Worm (Caenorhabditis elegans) whole organism, L1 larva: Measurements from ENCODE around the gene Y51A2A.6.

Experiments
- C04F5.9 ChIP-seq: sonication (generic microtip); optimal IDR thresholded peaks from 2 replicates; lab custom pipeline; 2016; ENCODE audit warnings: missing genetic modification characterization, missing compliant biosample characterization
- C16A3.4 ChIP-seq: fragments of 150-350 bp; optimal IDR thresholded peaks from 2 replicates; lab custom pipeline; 2014; ENCODE audit warnings: missing biosample characterization, missing genetic modification characterization
- C34B4.2 ChIP-seq: sonication (generic microtip); optimal IDR thresholded peaks from 2 replicates; lab custom pipeline; 2017; ENCODE audit warnings: mild to moderate bottlenecking, missing genetic modification characterization, missing compliant biosample characterization
- aha-1 ChIP-seq: fragments of 150-350 bp; optimal IDR thresholded peaks from 2 replicates; lab custom pipeline; 2014; ENCODE audit warnings: missing biosample characterization, missing genetic modification characterization
- ceh-88 ChIP-seq: fragments of 200-800 bp; sonication (Bioruptor generic); IDR thresholded peaks from 2 replicates; pipeline ENCODE4 v1.3.6; 2022; ENCODE audit warnings: missing genetic modification characterization, missing compliant biosample characterization
- ceh-90 ChIP-seq: sonication (generic microtip); optimal IDR thresholded peaks from 2 replicates; lab custom pipeline; 2016; ENCODE audit warnings: missing genetic modification characterization, missing compliant biosample characterization
- ces-1 ChIP-seq: fragments of 150-350 bp; optimal IDR thresholded peaks from 2 replicates; lab custom pipeline; 2014; ENCODE audit warnings: missing biosample characterization, missing genetic modification reagents, missing genetic modification characterization
- dpl-1 ChIP-seq, 3 experiments: fragments of 150-350 bp in 2 of 3; sonication (generic microtip) in 1 of 3; optimal IDR thresholded peaks; 2 replicates each; lab custom pipeline; 2014 to 2017; ENCODE audit warnings: missing biosample characterization in 3 of 3, missing genetic modification characterization in 3 of 3, missing genetic modification reagents in 3 of 3
- efl-1 ChIP-seq, 4 experiments: fragments of 150-350 bp; optimal IDR thresholded peaks in 3 of 4; peaks in 1 of 4; 1 replicate in 1 of 4; 2 replicates in 3 of 4; lab custom pipeline; 2014; ENCODE audit warnings: missing biosample characterization in 2 of 4, missing genetic modification characterization in 2 of 4, missing genetic modification reagents in 2 of 4
- elt-3 ChIP-seq, 6 experiments: fragments of 150-350 bp in 1 of 6; sonication (generic microtip); optimal IDR thresholded peaks; 2 replicates each; lab custom pipeline; 2017 to 2018; ENCODE audit warnings: missing biosample characterization in 6 of 6, missing genetic modification characterization in 6 of 6, inconsistent platforms in 1 of 6
- ets-5 ChIP-seq: fragments of 200-800 bp; sonication (Bioruptor generic); IDR thresholded peaks from 2 replicates; pipeline ENCODE4 v1.3.6; 2022; ENCODE audit warnings: missing genetic modification characterization, missing compliant biosample characterization
- fkh-10 ChIP-seq: sonication (generic microtip); optimal IDR thresholded peaks from 2 replicates; lab custom pipeline; 2017; ENCODE audit warnings: missing biosample characterization, missing genetic modification reagents, missing genetic modification characterization
- hlh-4 ChIP-seq: sonication (generic microtip); optimal IDR thresholded peaks from 2 replicates; lab custom pipeline; 2016; ENCODE audit warnings: mild to moderate bottlenecking, missing genetic modification characterization, missing compliant biosample characterization
- hpl-2 ChIP-seq: fragments of 150-350 bp; optimal IDR thresholded peaks from 2 replicates; lab custom pipeline; 2014; ENCODE audit warnings: missing biosample characterization, missing genetic modification reagents, missing genetic modification characterization
- irx-1 ChIP-seq: sonication (generic microtip); optimal IDR thresholded peaks from 2 replicates; lab custom pipeline; 2016; ENCODE audit warnings: missing genetic modification characterization, missing compliant biosample characterization
- lin-13 ChIP-seq: fragments of 150-350 bp; optimal IDR thresholded peaks from 2 replicates; lab custom pipeline; 2014; ENCODE audit warnings: missing biosample characterization, missing genetic modification reagents, missing genetic modification characterization
- lin-14 ChIP-seq: fragments of 200-800 bp; sonication (Bioruptor generic); optimal IDR thresholded peaks from 2 replicates; lab custom pipeline; 2018; ENCODE audit warnings: mild to moderate bottlenecking, missing genetic modification characterization, moderate library complexity, missing compliant biosample characterization
- lin-15B ChIP-seq: fragments of 150-350 bp; sonication (generic microtip); optimal IDR thresholded peaks from 3 replicates; lab custom pipeline; 2014; ENCODE audit warnings: missing biosample characterization, missing genetic modification characterization
- lin-35 ChIP-seq, 2 experiments: fragments of 150-350 bp; optimal IDR thresholded peaks; 2 replicates each; lab custom pipeline; 2014; ENCODE audit warnings: missing biosample characterization in 2 of 2, missing genetic modification characterization in 2 of 2, missing genetic modification reagents in 2 of 2
- lin-39 ChIP-seq: fragments of 150-350 bp; optimal IDR thresholded peaks from 2 replicates; lab custom pipeline; 2014; ENCODE audit warnings: missing biosample characterization, missing genetic modification reagents, missing genetic modification characterization
- lir-3 ChIP-seq: sonication (generic microtip); optimal IDR thresholded peaks from 2 replicates; lab custom pipeline; 2016; ENCODE audit warnings: mild to moderate bottlenecking, missing genetic modification characterization, moderate library complexity, missing compliant biosample characterization; ENCODE audit not compliant: poor library complexity
- mdl-1 ChIP-seq, 2 experiments: fragments of 150-350 bp; optimal IDR thresholded peaks; 2 replicates each; lab custom pipeline; 2014 to 2017; ENCODE audit warnings: missing biosample characterization in 2 of 2, missing genetic modification characterization in 2 of 2, inconsistent platforms in 1 of 2
- mef-2 ChIP-seq: fragments of 150-350 bp; optimal IDR thresholded peaks from 2 replicates; lab custom pipeline; 2014; ENCODE audit warnings: missing biosample characterization, missing genetic modification characterization
- mep-1 ChIP-seq: fragments of 150-350 bp; optimal IDR thresholded peaks from 2 replicates; lab custom pipeline; 2014; ENCODE audit warnings: missing biosample characterization, missing genetic modification characterization
- nhr-11 ChIP-seq: fragments of 150-350 bp; optimal IDR thresholded peaks from 2 replicates; lab custom pipeline; 2014; ENCODE audit warnings: missing biosample characterization, missing genetic modification characterization
- nhr-19 ChIP-seq: fragments of 200-800 bp; sonication (Bioruptor generic); conservative IDR thresholded peaks from 2 replicates; pipeline ENCODE4 v1.3.6; 2022; ENCODE audit warnings: missing genetic modification characterization, missing compliant biosample characterization
- nhr-20 ChIP-seq: sonication (generic microtip); optimal IDR thresholded peaks from 2 replicates; lab custom pipeline; 2016; ENCODE audit warnings: mild to moderate bottlenecking, missing genetic modification characterization, missing compliant biosample characterization
- nhr-237 ChIP-seq: fragments of 150-350 bp; optimal IDR thresholded peaks from 2 replicates; lab custom pipeline; 2014; ENCODE audit warnings: missing biosample characterization, missing genetic modification characterization
- nhr-28 ChIP-seq: fragments of 150-350 bp; optimal IDR thresholded peaks from 2 replicates; lab custom pipeline; 2014; ENCODE audit warnings: missing biosample characterization, missing genetic modification characterization
- nhr-47 ChIP-seq: sonication (generic microtip); optimal IDR thresholded peaks from 2 replicates; lab custom pipeline; 2016; ENCODE audit warnings: mild to moderate bottlenecking, missing genetic modification characterization, moderate library complexity, missing compliant biosample characterization
- nhr-71 ChIP-seq: sonication (generic microtip); optimal IDR thresholded peaks from 2 replicates; lab custom pipeline; 2016; ENCODE audit warnings: mild to moderate bottlenecking, missing genetic modification characterization, moderate library complexity, missing compliant biosample characterization
- nhr-76 ChIP-seq: sonication (generic microtip); optimal IDR thresholded peaks from 2 replicates; lab custom pipeline; 2017; ENCODE audit warnings: missing biosample characterization, missing genetic modification characterization
- nhr-77 ChIP-seq: fragments of 150-350 bp; optimal IDR thresholded peaks from 2 replicates; lab custom pipeline; 2014; ENCODE audit warnings: missing biosample characterization, missing genetic modification characterization
- nhr-84 ChIP-seq: sonication (generic microtip); optimal IDR thresholded peaks from 2 replicates; lab custom pipeline; 2017; ENCODE audit warnings: missing biosample characterization, missing genetic modification characterization
- nhr-85 ChIP-seq: sonication (generic microtip); peaks from one replicate; lab custom pipeline; 2016; ENCODE audit warnings: missing genetic modification characterization, inconsistent platforms, missing compliant biosample characterization
- nhr-90 ChIP-seq: sonication (generic microtip); optimal IDR thresholded peaks from 2 replicates; lab custom pipeline; 2016; ENCODE audit warnings: mild to moderate bottlenecking, missing genetic modification characterization, missing compliant biosample characterization; ENCODE audit not compliant: poor library complexity
- pqm-1 ChIP-seq: sonication (generic microtip); optimal IDR thresholded peaks from 3 replicates; lab custom pipeline; 2017; ENCODE audit warnings: missing biosample characterization, missing genetic modification characterization
- rnt-1 ChIP-seq: sonication (generic microtip); optimal IDR thresholded peaks from 2 replicates; lab custom pipeline; 2016; ENCODE audit warnings: mild to moderate bottlenecking, missing genetic modification characterization, moderate library complexity, missing compliant biosample characterization
- skn-1 ChIP-seq: fragments of 150-350 bp; optimal IDR thresholded peaks from 2 replicates; lab custom pipeline; 2014; ENCODE audit warnings: missing biosample characterization, missing genetic modification characterization
- snu-23 ChIP-seq: sonication (generic microtip); optimal IDR thresholded peaks from 2 replicates; lab custom pipeline; 2016; ENCODE audit warnings: missing genetic modification characterization, missing compliant biosample characterization
- sptf-1 ChIP-seq: fragments of 150-350 bp; optimal IDR thresholded peaks from 2 replicates; lab custom pipeline; 2014; ENCODE audit warnings: missing biosample characterization, missing genetic modification characterization
- sup-37 ChIP-seq: fragments of 200-800 bp; sonication (Bioruptor generic); optimal IDR thresholded peaks from 2 replicates; lab custom pipeline; 2018; ENCODE audit warnings: mild to moderate bottlenecking, missing genetic modification characterization, missing compliant biosample characterization
- swsn-7 ChIP-seq: sonication (generic microtip); optimal IDR thresholded peaks from 2 replicates; lab custom pipeline; 2016; ENCODE audit warnings: missing genetic modification characterization, missing compliant biosample characterization
- tbx-2 ChIP-seq: sonication (generic microtip); optimal IDR thresholded peaks from 2 replicates; lab custom pipeline; 2016; ENCODE audit warnings: missing genetic modification characterization, missing compliant biosample characterization
- tlp-1 ChIP-seq: fragments of 150-350 bp; optimal IDR thresholded peaks from 2 replicates; lab custom pipeline; 2014; ENCODE audit warnings: missing biosample characterization, missing genetic modification characterization
- unc-130 ChIP-seq: fragments of 150-350 bp; optimal IDR thresholded peaks from 2 replicates; lab custom pipeline; 2017; ENCODE audit warnings: missing biosample characterization, missing genetic modification characterization, inconsistent platforms
- unc-86 ChIP-seq: sonication (generic microtip); optimal IDR thresholded peaks from 2 replicates; lab custom pipeline; 2016; ENCODE audit warnings: missing genetic modification characterization, missing compliant biosample characterization
- unc-98 ChIP-seq: fragments of 200-800 bp; sonication (Bioruptor generic); IDR thresholded peaks from 2 replicates; pipeline ENCODE4 v1.3.6; 2022; ENCODE audit warnings: missing genetic modification characterization, missing compliant biosample characterization
- ztf-4 ChIP-seq: fragments of 150-350 bp; optimal IDR thresholded peaks from 2 replicates; lab custom pipeline; 2014; ENCODE audit warnings: missing biosample characterization, missing genetic modification characterization

Y51A2A.6 gene

ce11 chrV:18339807-18340206 lies 37.3 kb downstream of the Y51A2A.6 start, which contains the start of gene C08E8.10:
C08E8.10 (minus strand) TSS chrV:18339907.
- no peak for TF ChIP-seq ceh-90 (tag; lab: Kevin White, UChicago)
- TF ChIP-seq hpl-2 (GFP tag; lab: Kevin White, UChicago): no peak
- TF ChIP-seq lin-14 (GFP tag; lab: Kevin White, UChicago): no peak
- no peak for TF ChIP-seq nhr-19 (GFP tag; lab: Robert Waterston, UW)
- TF ChIP-seq lin-15B (tag; lab: Kevin White, UChicago): no peak
- TF ChIP-seq nhr-20 (tag; lab: Kevin White, UChicago): no peak
- no peak for TF ChIP-seq tbx-2 (tag; lab: Kevin White, UChicago)
- no peak for TF ChIP-seq C34B4.2 (tag; lab: Kevin White, UChicago)
- TF ChIP-seq irx-1 (tag; lab: Kevin White, UChicago): no peak
- TF ChIP-seq mef-2: no peak
- TF ChIP-seq tlp-1 (tag; lab: Kevin White, UChicago): no peak
- no peak for TF ChIP-seq unc-86 (tag; lab: Kevin White, UChicago)
- TF ChIP-seq C16A3.4 (tag; lab: Kevin White, UChicago): no peak
- no peak for TF ChIP-seq mep-1 (tag; lab: Kevin White, UChicago)
- no peak for TF ChIP-seq ztf-4 (tag; lab: Kevin White, UChicago)

DNA sequence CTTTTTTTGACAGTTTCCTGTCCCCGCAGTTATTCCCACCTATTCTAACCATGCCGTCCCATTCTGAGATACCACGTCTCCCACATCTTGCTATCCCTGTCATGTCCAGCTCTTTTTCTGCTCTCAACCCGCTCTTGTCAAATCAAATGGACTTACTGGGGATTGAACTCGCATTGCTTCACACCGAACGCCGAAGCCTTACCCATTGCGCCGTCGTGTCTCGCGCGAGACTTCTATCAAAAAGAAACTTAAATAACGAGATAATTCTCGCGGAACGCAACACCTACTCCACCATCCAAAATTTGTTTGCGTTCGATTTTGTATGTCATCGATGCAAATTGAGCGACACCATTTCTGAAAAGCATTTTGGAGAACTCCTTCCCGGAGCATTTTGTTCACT lies 41.7 kb downstream of the Y51A2A.6 start:
- TF ChIP-seq ces-1 (no peak), swsn-7 (tag; lab: Kevin White, UChicago) (no peak), fkh-10 (GFP tag; lab: Kevin White, UChicago) (no peak)

DNA sequence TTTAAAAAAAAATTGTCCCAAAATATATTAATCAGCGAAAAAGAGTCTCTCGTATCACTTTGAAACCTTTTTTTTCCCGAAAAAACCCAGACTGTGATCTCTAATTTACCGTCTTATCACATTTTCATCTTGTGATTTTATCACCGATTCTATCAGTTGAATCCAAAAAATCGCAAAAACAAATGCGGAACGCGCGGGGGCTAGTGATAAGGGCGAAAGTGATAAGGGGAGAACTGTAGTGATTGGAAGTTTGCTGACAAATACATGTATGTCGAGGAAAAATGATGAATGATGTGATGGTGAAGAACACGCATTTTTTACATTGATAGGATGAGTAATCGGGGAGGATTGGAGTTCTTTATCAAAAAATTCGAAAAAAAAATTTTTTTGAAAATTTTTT lies 43.6 kb downstream of the Y51A2A.6 start:
- TF ChIP-seq unc-98 (GFP tag; lab: Robert Waterston, UW) (no peak), elt-3 (tag; optimal IDR thresholded peaks at IDR 0.05; lab: Kevin White, UChicago) (peak in 5 of 6 experiments; percentile 87 to 97 (median 88)), skn-1 (peak; percentile 53), nhr-76 (no peak), lin-35 (GFP tag; optimal IDR thresholded peaks at IDR 0.05; lab: Kevin White, UChicago) (peak in 1 of 2 experiments; percentile 71), lir-3 (tag; lab: Kevin White, UChicago) (no peak), nhr-71 (tag; lab: Kevin White, UChicago) (peak; percentile 47), nhr-90 (tag; lab: Kevin White, UChicago) (peak; percentile 65), pqm-1 (tag; lab: Kevin White, UChicago) (peak; percentile 98), ces-1 (no peak), hpl-2 (GFP tag; lab: Kevin White, UChicago) (no peak), sup-37 (GFP tag; lab: Kevin White, UChicago) (no peak), lin-39 (no peak), mef-2 (no peak), lin-13 (GFP tag; lab: Kevin White, UChicago) (no peak), nhr-28 (tag; lab: Kevin White, UChicago) (no peak), nhr-84 (no peak), efl-1 (optimal IDR thresholded peaks at IDR 0.05; lab: Kevin White, UChicago) (no peak), efl-1 (GFP tag; optimal IDR thresholded peaks at IDR 0.05 in 1 of 2; lab: Kevin White, UChicago) (no peak), snu-23 (GFP tag; lab: Kevin White, UChicago) (no peak), rnt-1 (tag; lab: Kevin White, UChicago) (no peak), C04F5.9 (no peak), C34B4.2 (tag; lab: Kevin White, UChicago) (no peak), lin-14 (GFP tag; lab: Kevin White, UChicago) (peak; percentile 80), mdl-1 (tag; optimal IDR thresholded peaks at IDR 0.05; lab: Kevin White, UChicago) (peak in 1 of 2 experiments; percentile 55), nhr-11 (tag; lab: Kevin White, UChicago) (no peak), nhr-85 (tag; lab: Kevin White, UChicago) (no peak), nhr-77 (tag; lab: Kevin White, UChicago) (no peak), hlh-4 (tag; lab: Kevin White, UChicago) (no peak), ceh-88 (GFP tag; lab: Robert Waterston, UW) (no peak), aha-1 (tag; lab: Kevin White, UChicago) (no peak), unc-130 (no peak), nhr-237 (tag; lab: Kevin White, UChicago) (no peak), unc-86 (tag; lab: Kevin White, UChicago) (no peak), mep-1 (tag; lab: Kevin White, UChicago) (no peak), ets-5 (GFP tag; lab: Robert Waterston, UW) (no peak), sptf-1 (tag; lab: Kevin White, UChicago) (no peak), nhr-47 (tag; lab: Kevin White, UChicago) (no peak), dpl-1 (GFP tag; optimal IDR thresholded peaks at IDR 0.05; lab: Kevin White, UChicago) (no peak)
